Worm (Caenorhabditis elegans): Measurements from ENCODE around the gene F46B3.8.

Gene F46B3.8

ce11 chrV:20623060-20623459, at the start of gene F46B3.8:
TSS of gene F46B3.8 (minus strand) at chrV:20623160.
- TF ChIP-seq ham-2 (GFP tag; optimal IDR thresholded peaks at IDR 0.05): no peak
- no peak for TF ChIP-seq mab-5 (tag; optimal IDR thresholded peaks at IDR 0.05)

ce11 chrV:20670625-20671024, 47.7 kb upstream of the F46B3.8 start:
- TF ChIP-seq sem-2 (GFP tag; optimal IDR thresholded peaks at IDR 0.05): peak; percentile 14
- no peak for TF ChIP-seq nhr-76 (tag; optimal IDR thresholded peaks at IDR 0.05)

- TF ChIP-seq bed-3 (GFP tag; optimal IDR thresholded peaks at IDR 0.05) (no peak), tbx-8 (GFP tag; optimal IDR thresholded peaks at IDR 0.05) (no peak), blmp-1 (tag; optimal IDR thresholded peaks at IDR 0.05) (no peak), ztf-11 (tag; optimal IDR thresholded peaks at IDR 0.05) (no peak), lsy-2 (tag; optimal IDR thresholded peaks at IDR 0.05) (no peak), cnd-1 (tag; optimal IDR thresholded peaks at IDR 0.05) (no peak), nhr-76 (tag; optimal IDR thresholded peaks at IDR 0.05) (no peak), elt-3 (tag; optimal IDR thresholded peaks at IDR 0.05) (no peak)
Observed at ce11 chrV:20666905-20667304, 43.9 kb upstream of the F46B3.8 start, which contains the start of gene mlt-11. TSS of gene mlt-11 (plus strand) at chrV:20667205.

ce11 chrV:20664930-20665329, 42.0 kb upstream of the F46B3.8 start:
- TF ChIP-seq ceh-43 (GFP tag; optimal IDR thresholded peaks at IDR 0.05): no peak
- TF ChIP-seq nhr-237 (tag; optimal IDR thresholded peaks at IDR 0.05): no peak
- TF ChIP-seq elt-1 (tag; optimal IDR thresholded peaks at IDR 0.05; ENCODE audit: borderline replicate concordance, insufficient read depth): no peak
- no peak for TF ChIP-seq mab-5 (tag; optimal IDR thresholded peaks at IDR 0.05)
- TF ChIP-seq nhr-12 (tag; optimal IDR thresholded peaks at IDR 0.05): no peak
- no peak for TF ChIP-seq nhr-2 (tag; optimal IDR thresholded peaks at IDR 0.05)
- peak; percentile 84 for TF ChIP-seq blmp-1 (tag; optimal IDR thresholded peaks at IDR 0.05)
- TF ChIP-seq zip-8 (tag; optimal IDR thresholded peaks at IDR 0.05): peak; percentile 54
- no peak for TF ChIP-seq hlh-1 (tag; optimal IDR thresholded peaks at IDR 0.05)
- no peak for TF ChIP-seq ham-2 (GFP tag; optimal IDR thresholded peaks at IDR 0.05)

- TF ChIP-seq unc-120 (tag; optimal IDR thresholded peaks at IDR 0.05; ENCODE audit: poor library complexity, severe bottlenecking): no peak
- no peak for TF ChIP-seq nhr-28 (tag; optimal IDR thresholded peaks at IDR 0.05)
- TF ChIP-seq pha-4 (tag; optimal IDR thresholded peaks at IDR 0.05): no peak
- no peak for TF ChIP-seq snpc-4 (tag; optimal IDR thresholded peaks at IDR 0.05)
- TF ChIP-seq ceh-83 (GFP tag; optimal IDR thresholded peaks at IDR 0.05): no peak
- TF ChIP-seq blmp-1 (tag; optimal IDR thresholded peaks at IDR 0.05): peak; percentile 18
Observed at ce11 chrV:20663736-20664135, 40.8 kb upstream of the F46B3.8 start.

ce11 chrV:20662474-20662873, 39.5 kb upstream of the F46B3.8 start:
- TF ChIP-seq elt-1 (tag; optimal IDR thresholded peaks at IDR 0.05; ENCODE audit: borderline replicate concordance, insufficient read depth) (peak; percentile 25), unc-62 (GFP tag; optimal IDR thresholded peaks at IDR 0.05) (no peak), drap-1 (GFP tag; optimal IDR thresholded peaks at IDR 0.05) (no peak)

- no peak for TF ChIP-seq mab-5 (tag; optimal IDR thresholded peaks at IDR 0.05)
Observed at ce11 chrV:20660025-20660424, 37.1 kb upstream of the F46B3.8 start, which contains the start of gene W01F3.2. TSS of gene W01F3.2 (plus strand) at chrV:20660325.

- TF ChIP-seq ham-2 (GFP tag; optimal IDR thresholded peaks at IDR 0.05) (no peak), zip-8 (tag; optimal IDR thresholded peaks at IDR 0.05) (no peak), hlh-1 (tag; optimal IDR thresholded peaks at IDR 0.05) (peak; percentile 65), nhr-28 (tag; optimal IDR thresholded peaks at IDR 0.05) (no peak), cnd-1 (tag; optimal IDR thresholded peaks at IDR 0.05) (peak; percentile 1), mab-5 (tag; optimal IDR thresholded peaks at IDR 0.05) (peak; percentile 69), unc-62 (GFP tag; optimal IDR thresholded peaks at IDR 0.05) (peak; percentile 86)
Observed at ce11 chrV:20656626-20657025, 33.7 kb upstream of the F46B3.8 start.

Data from whole organism, mixed stage, embryonic.